Fruit fly (Drosophila melanogaster): Measurements from ENCODE around the gene Srrm1.
A peak's percentile ranks its signal among the peaks of the same experiment; 100 is the strongest.

Srrm1 gene

DNA sequence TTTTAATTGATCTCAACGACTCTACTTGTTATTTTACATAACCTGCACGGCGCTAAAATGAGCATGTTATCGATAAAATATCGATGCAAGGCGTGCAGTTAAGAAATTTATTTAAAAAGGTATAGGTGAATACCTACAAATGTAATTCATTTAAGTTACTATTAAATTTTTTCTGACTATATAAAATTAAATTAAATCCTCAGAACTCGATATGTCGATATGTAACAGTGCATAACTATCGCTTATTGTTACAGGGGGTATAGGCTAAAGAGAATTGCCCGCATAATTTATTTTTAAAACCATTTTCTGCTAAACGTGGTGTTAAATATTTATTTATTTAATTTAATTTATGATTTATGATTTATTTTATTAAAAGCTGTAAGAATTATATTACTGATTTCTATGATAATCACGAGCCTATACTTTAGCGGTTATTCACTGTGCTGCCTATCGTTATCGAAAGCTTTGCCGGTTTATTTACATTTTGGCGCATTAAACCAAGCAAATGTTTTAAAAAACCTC lies 18.8 kb upstream of the Srrm1 start, which contains the start of the genes mRpL20 and Icmt (continued):
- TF ChIP-seq CG15514 (GFP tag; optimal IDR thresholded peaks at IDR 0.05), result peak; percentile 74
- peak; percentile 82 for TF ChIP-seq CG12219 (GFP tag; optimal IDR thresholded peaks at IDR 0.05)
- no peak for TF ChIP-seq NK7.1 (GFP tag; optimal IDR thresholded peaks at IDR 0.05)
- no peak for TF ChIP-seq Dfd (GFP tag; optimal IDR thresholded peaks at IDR 0.05)
- TF ChIP-seq CG14710 (tag; optimal IDR thresholded peaks at IDR 0.05), result peak; percentile 80
- peak; percentile 97 for TF ChIP-seq Sox102F (GFP tag; optimal IDR thresholded peaks at IDR 0.05)
- no peak for TF ChIP-seq CG10565 (GFP tag; optimal IDR thresholded peaks at IDR 0.05)
- TF ChIP-seq CG2889 (GFP tag; IDR thresholded peaks at IDR 0.05), result peak; percentile 92
- TF ChIP-seq fd64A (GFP tag; optimal IDR thresholded peaks at IDR 0.05), result no peak
- peak; percentile 88 for TF ChIP-seq CG3407 (GFP tag; optimal IDR thresholded peaks at IDR 0.05)
- TF ChIP-seq CG4404 (GFP tag; IDR thresholded peaks at IDR 0.05), result peak; percentile 89
- TF ChIP-seq Usf (GFP tag; optimal IDR thresholded peaks at IDR 0.05), result peak; percentile 85
- no peak for TF ChIP-seq gro (GFP tag; optimal IDR thresholded peaks at IDR 0.05)
- TF ChIP-seq CG10366 (GFP tag; IDR thresholded peaks at IDR 0.05), result peak; percentile 97
- no peak for TF ChIP-seq CG4282 (GFP tag; optimal IDR thresholded peaks at IDR 0.05)
- peak; percentile 98 for TF ChIP-seq Rfx (GFP tag; IDR thresholded peaks at IDR 0.05)
- peak; percentile 85 for TF ChIP-seq so (GFP tag; IDR thresholded peaks at IDR 0.05)
- TF ChIP-seq CG7271 (tag; optimal IDR thresholded peaks at IDR 0.05), result peak; percentile 71
- peak; percentile 97 for TF ChIP-seq CG3847 (GFP tag; IDR thresholded peaks at IDR 0.05)
- TF ChIP-seq chn (GFP tag; optimal IDR thresholded peaks at IDR 0.05), result peak; percentile 75
- no peak for TF ChIP-seq hkb (optimal IDR thresholded peaks at IDR 0.05)
- peak; percentile 96 for TF ChIP-seq hkb (GFP tag; IDR thresholded peaks at IDR 0.05)
- peak; percentile 81 for TF ChIP-seq hb (GFP tag; IDR thresholded peaks at IDR 0.05; ENCODE audit: partially characterized antibody)
- TF ChIP-seq Myb (GFP tag; optimal IDR thresholded peaks at IDR 0.05), result no peak
- no peak for TF ChIP-seq tll (GFP tag; optimal IDR thresholded peaks at IDR 0.05)
- TF ChIP-seq wdn (GFP tag; IDR thresholded peaks at IDR 0.05), result peak; percentile 97
- peak; percentile 69 for TF ChIP-seq tin (GFP tag; optimal IDR thresholded peaks at IDR 0.05)
- TF ChIP-seq ERR (GFP tag; optimal IDR thresholded peaks at IDR 0.05), result no peak
- TF ChIP-seq CG1792 (GFP tag; optimal IDR thresholded peaks at IDR 0.05), result no peak
- peak; percentile 97 for TF ChIP-seq HLH3B (GFP tag; IDR thresholded peaks at IDR 0.05)
- TF ChIP-seq CG2678 (tag; optimal IDR thresholded peaks at IDR 0.05), result peak; percentile 94
- TF ChIP-seq pnt (GFP tag; optimal IDR thresholded peaks at IDR 0.05), result peak; percentile 33
- TF ChIP-seq Atf6 (GFP tag; IDR thresholded peaks at IDR 0.05), result peak; percentile 94
- TF ChIP-seq CG32532 (GFP tag; IDR thresholded peaks at IDR 0.05), result peak; percentile 98
- TF ChIP-seq slou (GFP tag; optimal IDR thresholded peaks at IDR 0.05), result peak; percentile 81
- peak; percentile 88 for TF ChIP-seq phol (tag; optimal IDR thresholded peaks at IDR 0.05)
- no peak for TF ChIP-seq Hey (tag; optimal IDR thresholded peaks at IDR 0.05)
- peak; percentile 93 for TF ChIP-seq klu (GFP tag; IDR thresholded peaks at IDR 0.05)
- peak; percentile 52 for TF ChIP-seq CG10274 (GFP tag; optimal IDR thresholded peaks at IDR 0.05)
- peak; percentile 94 for TF ChIP-seq Hr3 (GFP tag; optimal IDR thresholded peaks at IDR 0.05)
- TF ChIP-seq seq (GFP tag; IDR thresholded peaks at IDR 0.05), result peak; percentile 92
- TF ChIP-seq CG3281 (GFP tag; optimal IDR thresholded peaks at IDR 0.05), result peak; percentile 84
- TF ChIP-seq Oaz (GFP tag; IDR thresholded peaks at IDR 0.05), result peak; percentile 93
- TF ChIP-seq inv (GFP tag; IDR thresholded peaks at IDR 0.05; ENCODE audit: partially characterized antibody), result peak; percentile 65
- no peak for TF ChIP-seq crc (GFP tag; optimal IDR thresholded peaks at IDR 0.05)
- peak; percentile 63 for TF ChIP-seq YL-1 (GFP tag; optimal IDR thresholded peaks at IDR 0.05)
- peak; percentile 96 for TF ChIP-seq H15 (GFP tag; IDR thresholded peaks at IDR 0.05)
- peak; percentile 92 for TF ChIP-seq CG8765 (GFP tag; IDR thresholded peaks at IDR 0.05)
- TF ChIP-seq cas (GFP tag; IDR thresholded peaks at IDR 0.05), result peak; percentile 92
- TF ChIP-seq Hsf (GFP tag; optimal IDR thresholded peaks at IDR 0.05), result peak; percentile 72
- peak; percentile 87 for TF ChIP-seq Chrac-16 (GFP tag; optimal IDR thresholded peaks at IDR 0.05)
- TF ChIP-seq wor (GFP tag; IDR thresholded peaks at IDR 0.05), result peak; percentile 93
